Worm (Caenorhabditis elegans): ENCODE data around the gene oac-59.
A peak's percentile ranks its signal among the peaks of the same experiment; 100 is the strongest.

The oac-59 gene

ce11 chrIV:12268272-12269045 lies 32.6 kb downstream of the oac-59 start, which contains the start of the genes ppm-1.H and rpl-34 (continued):
- TF ChIP-seq snpc-4 (tag; optimal IDR thresholded peaks at IDR 0.05) (peak; percentile 40), ceh-82 (tag; optimal IDR thresholded peaks at IDR 0.05) (no peak), nhr-11 (tag; optimal IDR thresholded peaks at IDR 0.05) (no peak), nhr-21 (tag; optimal IDR thresholded peaks at IDR 0.05) (peak; percentile 22), elt-3 (tag; optimal IDR thresholded peaks at IDR 0.05) (no peak), ztf-1 (GFP tag; conservative IDR thresholded peaks at IDR 0.05) (no peak), R02D3.7 (tag; optimal IDR thresholded peaks at IDR 0.05) (peak; percentile 45), nhr-77 (tag; optimal IDR thresholded peaks at IDR 0.05) (no peak), peb-1 (tag; optimal IDR thresholded peaks at IDR 0.05) (no peak), dmd-4 (tag; optimal IDR thresholded peaks at IDR 0.05) (no peak), nhr-10 (tag; optimal IDR thresholded peaks at IDR 0.05) (no peak), mdl-1 (tag; optimal IDR thresholded peaks at IDR 0.05) (no peak), ztf-11 (tag; optimal IDR thresholded peaks at IDR 0.05) (no peak), ceh-16 (tag; optimal IDR thresholded peaks at IDR 0.05) (no peak), Y55F3AM.14 (GFP tag; optimal IDR thresholded peaks at IDR 0.05) (no peak), gmeb-1 (tag; optimal IDR thresholded peaks at IDR 0.05) (peak; percentile 42), mbf-1 (tag; optimal IDR thresholded peaks at IDR 0.05) (no peak), aly-2 (tag; optimal IDR thresholded peaks at IDR 0.05) (no peak), lin-13 (GFP tag; optimal IDR thresholded peaks at IDR 0.05) (peak; percentile 71), alr-1 (tag; optimal IDR thresholded peaks at IDR 0.05) (no peak), nhr-6 (tag; optimal IDR thresholded peaks at IDR 0.05) (no peak), nhr-25 (tag; optimal IDR thresholded peaks at IDR 0.05) (no peak), elt-1 (tag; optimal IDR thresholded peaks at IDR 0.05) (no peak), C34F6.9 (tag; optimal IDR thresholded peaks at IDR 0.05) (peak; percentile 74), nhr-12 (tag; optimal IDR thresholded peaks at IDR 0.05) (no peak), sem-4 (tag; optimal IDR thresholded peaks at IDR 0.05) (peak; percentile 18), fos-1 (tag; optimal IDR thresholded peaks at IDR 0.05) (peak; percentile 43), egl-27 (tag; optimal IDR thresholded peaks at IDR 0.05) (peak; percentile 10)

- TF ChIP-seq F13H6.1 (tag; optimal IDR thresholded peaks at IDR 0.05) (no peak), unc-39 (tag; optimal IDR thresholded peaks at IDR 0.05) (no peak), blmp-1 (tag; optimal IDR thresholded peaks at IDR 0.05; ENCODE audit: insufficient read depth) (no peak), Y55F3AM.14 (GFP tag; optimal IDR thresholded peaks at IDR 0.05) (no peak), lsy-2 (tag; optimal IDR thresholded peaks at IDR 0.05) (no peak), C34F6.9 (tag; optimal IDR thresholded peaks at IDR 0.05) (no peak), lin-11 (tag; optimal IDR thresholded peaks at IDR 0.05) (no peak), peb-1 (tag; optimal IDR thresholded peaks at IDR 0.05) (no peak), egl-27 (tag; optimal IDR thresholded peaks at IDR 0.05) (no peak), sem-4 (tag; optimal IDR thresholded peaks at IDR 0.05) (no peak)
These were observed 35.2 kb downstream of the oac-59 start for ce11 chrIV:12265877-12266276.

- TF ChIP-seq elt-3 (tag; optimal IDR thresholded peaks at IDR 0.05): no peak
- TF ChIP-seq zag-1 (tag; optimal IDR thresholded peaks at IDR 0.05): no peak
- TF ChIP-seq C34F6.9 (tag; optimal IDR thresholded peaks at IDR 0.05): no peak
- no peak for TF ChIP-seq sem-4 (tag; optimal IDR thresholded peaks at IDR 0.05)
- TF ChIP-seq nhr-21 (tag; optimal IDR thresholded peaks at IDR 0.05): no peak
- no peak for TF ChIP-seq ama-1 (optimal IDR thresholded peaks at IDR 0.05)
- no peak for TF ChIP-seq ceh-16 (tag; optimal IDR thresholded peaks at IDR 0.05)
- TF ChIP-seq fos-1 (tag; optimal IDR thresholded peaks at IDR 0.05): no peak
- TF ChIP-seq ceh-82 (tag; optimal IDR thresholded peaks at IDR 0.05): no peak
- no peak for TF ChIP-seq nhr-77 (tag; optimal IDR thresholded peaks at IDR 0.05)
- no peak for TF ChIP-seq sma-9 (GFP tag; optimal IDR thresholded peaks at IDR 0.05)
- no peak for TF ChIP-seq sma-9 (tag; optimal IDR thresholded peaks at IDR 0.05)
- TF ChIP-seq nhr-10 (tag; optimal IDR thresholded peaks at IDR 0.05): no peak
- TF ChIP-seq mdl-1 (tag; optimal IDR thresholded peaks at IDR 0.05): no peak
- TF ChIP-seq nhr-25 (tag; optimal IDR thresholded peaks at IDR 0.05): no peak
- TF ChIP-seq Y55F3AM.14 (GFP tag; optimal IDR thresholded peaks at IDR 0.05): no peak
- no peak for TF ChIP-seq peb-1 (tag; optimal IDR thresholded peaks at IDR 0.05)
- no peak for TF ChIP-seq lsy-2 (tag; optimal IDR thresholded peaks at IDR 0.05)
- TF ChIP-seq ztf-11 (tag; optimal IDR thresholded peaks at IDR 0.05): no peak
- no peak for TF ChIP-seq unc-39 (tag; optimal IDR thresholded peaks at IDR 0.05)
These were observed 39.7 kb downstream of the oac-59 start, which contains the start of gene sre-14 for ce11 chrIV:12261353-12261752. Gene sre-14 (minus strand): TSS chrIV:12261453.

Measured in whole organism, L2 larva.